Fruit fly (Drosophila melanogaster) whole organism, embryonic: ENCODE data around the gene hry.

Experiments used
- Awh ChIP-seq: fragments of 200-800 bp; sonication (Bioruptor generic); IDR thresholded peaks from 2 replicates; pipeline ENCODE4, ENCODE4 v1.3.6; 2022; ENCODE audit warnings: missing biosample characterization, missing genetic modification characterization
- CG10147 ChIP-seq: fragments of 200-800 bp; sonication (Bioruptor generic); optimal IDR thresholded peaks from 2 replicates; lab custom pipeline; 2019; ENCODE audit warnings: missing biosample characterization, mild to moderate bottlenecking, missing genetic modification characterization, moderate library complexity
- CG10979 ChIP-seq: fragments of 200-800 bp; sonication (Bioruptor generic); optimal IDR thresholded peaks from 2 replicates; lab custom pipeline; 2018; ENCODE audit warnings: missing biosample characterization, mild to moderate bottlenecking, missing genetic modification characterization, moderate library complexity
- CG12104 ChIP-seq: fragments of 200-800 bp; sonication (Bioruptor generic); optimal IDR thresholded peaks from 3 replicates; lab custom pipeline; 2016; ENCODE audit warnings: missing biosample characterization, missing genetic modification characterization
- CG12391 ChIP-seq: fragments of 200-800 bp; sonication (Bioruptor generic); optimal IDR thresholded peaks from 3 replicates; lab custom pipeline; 2018; ENCODE audit warnings: missing biosample characterization, mild to moderate bottlenecking, missing genetic modification characterization, moderate library complexity
- CG12769 ChIP-seq: fragments of 200-800 bp; sonication (Bioruptor generic); optimal IDR thresholded peaks from 2 replicates; lab custom pipeline; 2019; ENCODE audit warnings: missing biosample characterization, mild to moderate bottlenecking, missing genetic modification characterization, moderate library complexity
- CG13424 ChIP-seq: fragments of 200-800 bp; sonication (Bioruptor generic); optimal IDR thresholded peaks from 2 replicates; lab custom pipeline; 2019; ENCODE audit warnings: missing biosample characterization, mild to moderate bottlenecking, missing genetic modification characterization, moderate library complexity
- CG14667 ChIP-seq: fragments of 200-800 bp; sonication (Bioruptor generic); IDR thresholded peaks from 2 replicates; pipeline ENCODE4 v1.3.6; 2022; ENCODE audit warnings: missing biosample characterization, missing genetic modification characterization
- CG15514 ChIP-seq: fragments of 200-800 bp; sonication (Bioruptor generic); optimal IDR thresholded peaks from 3 replicates; lab custom pipeline; 2017; ENCODE audit warnings: missing biosample characterization, missing genetic modification characterization, mild to moderate bottlenecking, moderate library complexity, missing genetic modification reagents
- CG17361 ChIP-seq: fragments of 200-800 bp; sonication (Bioruptor generic); IDR thresholded peaks from 3 replicates; pipeline ENCODE4 v1.3.6; 2022; ENCODE audit warnings: missing biosample characterization, missing genetic modification characterization
- CG17385 ChIP-seq: fragments of 200-800 bp; sonication (Bioruptor generic); optimal IDR thresholded peaks from 3 replicates; lab custom pipeline; 2018; ENCODE audit warnings: missing biosample characterization, mild to moderate bottlenecking, missing genetic modification characterization
- CG17802 ChIP-seq: fragments of 200-800 bp; sonication (Bioruptor generic); optimal IDR thresholded peaks from 2 replicates; lab custom pipeline; 2018; ENCODE audit warnings: missing biosample characterization, mild to moderate bottlenecking, missing genetic modification characterization, moderate library complexity
- CG17912 ChIP-seq: fragments of 200-800 bp; sonication (Bioruptor generic); optimal IDR thresholded peaks from 2 replicates; lab custom pipeline; 2018; ENCODE audit warnings: missing biosample characterization, mild to moderate bottlenecking, missing genetic modification characterization
- CG2199 ChIP-seq: fragments of 200-800 bp; sonication (Bioruptor generic); IDR thresholded peaks from 3 replicates; pipeline ENCODE4 v1.3.6; 2022; ENCODE audit warnings: missing biosample characterization, missing genetic modification characterization
- CG31388 ChIP-seq: fragments of 200-800 bp; sonication (Bioruptor generic); optimal IDR thresholded peaks from 2 replicates; lab custom pipeline; 2016; ENCODE audit warnings: missing biosample characterization, missing genetic modification characterization
- CG34376 ChIP-seq: fragments of 200-800 bp; sonication (Bioruptor generic); optimal IDR thresholded peaks from 2 replicates; lab custom pipeline; 2018; ENCODE audit warnings: missing biosample characterization, mild to moderate bottlenecking, missing genetic modification characterization
- CG3838 ChIP-seq: fragments of 200-800 bp; sonication (Bioruptor generic); optimal IDR thresholded peaks from 3 replicates; lab custom pipeline; 2016; ENCODE audit warnings: missing biosample characterization, missing genetic modification characterization
- CG4360 ChIP-seq: fragments of 200-800 bp; sonication (Bioruptor generic); IDR thresholded peaks from 2 replicates; pipeline ENCODE4 v1.3.6; 2022; ENCODE audit warnings: missing biosample characterization, missing genetic modification characterization
- CG43689 ChIP-seq: fragments of 200-800 bp; sonication (Bioruptor generic); IDR thresholded peaks from 2 replicates; pipeline ENCODE4 v1.3.6; 2022; ENCODE audit warnings: missing biosample characterization, missing genetic modification characterization
- CG4404 ChIP-seq: fragments of 200-800 bp; sonication (Bioruptor generic); IDR thresholded peaks from 2 replicates; pipeline ENCODE4 v1.3.6; 2022; ENCODE audit warnings: missing biosample characterization, missing genetic modification characterization
- CG4854 ChIP-seq: fragments of 200-800 bp; sonication (Bioruptor generic); optimal IDR thresholded peaks from 2 replicates; lab custom pipeline; 2016; ENCODE audit warnings: missing biosample characterization, missing genetic modification characterization, inconsistent platforms
- CG6683 ChIP-seq: fragments of 200-800 bp; sonication (Bioruptor generic); optimal IDR thresholded peaks from 2 replicates; lab custom pipeline; 2017; ENCODE audit warnings: missing biosample characterization, mild to moderate bottlenecking, missing genetic modification characterization, missing genetic modification reagents
- CG6813 ChIP-seq: fragments of 200-800 bp; sonication (Bioruptor generic); optimal IDR thresholded peaks from 2 replicates; lab custom pipeline; 2017; ENCODE audit warnings: missing biosample characterization, missing genetic modification characterization, mild to moderate bottlenecking, moderate library complexity, missing genetic modification reagents
- CG9797 ChIP-seq: fragments of 200-800 bp; sonication (Bioruptor generic); optimal IDR thresholded peaks from 3 replicates; lab custom pipeline; 2018; ENCODE audit warnings: missing biosample characterization, mild to moderate bottlenecking, missing genetic modification characterization
- Chrac-16 ChIP-seq: fragments of 200-800 bp; sonication (Bioruptor generic); optimal IDR thresholded peaks from 3 replicates; lab custom pipeline; 2016; ENCODE audit warnings: missing biosample characterization, missing genetic modification characterization
- Deaf1 ChIP-seq: fragments of 200-800 bp; optimal IDR thresholded peaks from 3 replicates; lab custom pipeline; 2019; ENCODE audit warnings: missing biosample characterization, mild to moderate bottlenecking, missing genetic modification characterization, moderate library complexity
- Doc2 ChIP-seq: fragments of 200-800 bp; sonication (Bioruptor generic); IDR thresholded peaks from 2 replicates; pipeline ENCODE4 v1.3.6; 2022; ENCODE audit warnings: missing biosample characterization, missing genetic modification characterization
- Doc3 ChIP-seq: fragments of 200-800 bp; sonication (Bioruptor generic); IDR thresholded peaks from 3 replicates; pipeline ENCODE4 v1.3.6; 2022; ENCODE audit warnings: missing biosample characterization, missing genetic modification characterization; ENCODE audit not compliant: partially characterized antibody
- Myb ChIP-seq: fragments of 200-800 bp; sonication (Bioruptor generic); optimal IDR thresholded peaks from 2 replicates; lab custom pipeline; 2016; ENCODE audit warnings: missing biosample characterization, missing genetic modification characterization
- NK7.1 ChIP-seq: fragments of 200-800 bp; sonication (Bioruptor generic); optimal IDR thresholded peaks from 3 replicates; lab custom pipeline; 2016; ENCODE audit warnings: missing biosample characterization, missing genetic modification characterization
- Sox100B ChIP-seq: fragments of 200-800 bp; sonication (Bioruptor generic); optimal IDR thresholded peaks from 3 replicates; lab custom pipeline; 2018; ENCODE audit warnings: missing biosample characterization, mild to moderate bottlenecking, missing genetic modification characterization
- bbx ChIP-seq: fragments of 200-800 bp; sonication (Bioruptor generic); IDR thresholded peaks from 2 replicates; pipeline ENCODE4 v1.3.6; 2022; ENCODE audit warnings: missing biosample characterization, missing genetic modification characterization; ENCODE audit not compliant: partially characterized antibody
- ci ChIP-seq: fragments of 200-800 bp; sonication (Bioruptor generic); IDR thresholded peaks from 3 replicates; pipeline ENCODE4 v1.3.6; 2022; ENCODE audit warnings: missing biosample characterization, missing genetic modification characterization
- da ChIP-seq: fragments of 200-800 bp; sonication (Bioruptor generic); optimal IDR thresholded peaks from 2 replicates; lab custom pipeline; 2016; ENCODE audit warnings: missing biosample characterization, missing genetic modification characterization
- dmrt99B ChIP-seq: fragments of 200-800 bp; sonication (Bioruptor generic); optimal IDR thresholded peaks from 2 replicates; lab custom pipeline; 2018; ENCODE audit warnings: missing biosample characterization, mild to moderate bottlenecking, missing genetic modification characterization, moderate library complexity
- fd3F ChIP-seq: fragments of 200-800 bp; sonication (Bioruptor generic); optimal IDR thresholded peaks from 2 replicates; lab custom pipeline; 2018; ENCODE audit warnings: missing biosample characterization, mild to moderate bottlenecking, missing genetic modification characterization, moderate library complexity
- gfzf ChIP-seq: fragments of 200-800 bp; sonication (Bioruptor generic); optimal IDR thresholded peaks from 2 replicates; lab custom pipeline; 2016; ENCODE audit warnings: missing biosample characterization, mild to moderate bottlenecking, missing genetic modification characterization, moderate library complexity
- gsb-n ChIP-seq: fragments of 200-800 bp; sonication (Bioruptor generic); optimal IDR thresholded peaks from 3 replicates; lab custom pipeline; 2018; ENCODE audit warnings: missing biosample characterization, mild to moderate bottlenecking, missing genetic modification characterization
- inv ChIP-seq: fragments of 200-800 bp; sonication (Bioruptor generic); IDR thresholded peaks from 2 replicates; pipeline ENCODE4 v1.3.6; 2022; ENCODE audit warnings: missing biosample characterization, missing genetic modification characterization; ENCODE audit not compliant: partially characterized antibody
- kah ChIP-seq: fragments of 200-800 bp; sonication (Bioruptor generic); optimal IDR thresholded peaks from 2 replicates; lab custom pipeline; 2018; ENCODE audit warnings: missing biosample characterization, mild to moderate bottlenecking, missing genetic modification characterization
- kni ChIP-seq: fragments of 200-800 bp; sonication (Bioruptor generic); optimal IDR thresholded peaks from 3 replicates; lab custom pipeline; 2017; ENCODE audit warnings: mild to moderate bottlenecking, missing biosample characterization, missing genetic modification reagents, missing genetic modification characterization
- pho ChIP-seq: fragments of 200-800 bp; sonication (Bioruptor generic); optimal IDR thresholded peaks from 2 replicates; lab custom pipeline; 2016; ENCODE audit warnings: missing biosample characterization, missing genetic modification characterization
- repo ChIP-seq: fragments of 200-800 bp; sonication (Bioruptor generic); optimal IDR thresholded peaks from 2 replicates; lab custom pipeline; 2016; ENCODE audit warnings: missing biosample characterization, missing genetic modification characterization
- rib ChIP-seq: fragments of 200-800 bp; sonication (Bioruptor generic); IDR thresholded peaks from 2 replicates; pipeline ENCODE4 v1.3.6; 2022; ENCODE audit warnings: missing biosample characterization, missing genetic modification characterization
- salm ChIP-seq: fragments of 200-800 bp; sonication (Bioruptor generic); optimal IDR thresholded peaks from 2 replicates; lab custom pipeline; 2018; ENCODE audit warnings: missing biosample characterization, mild to moderate bottlenecking, missing genetic modification characterization
- tio ChIP-seq: fragments of 200-800 bp; sonication (Bioruptor generic); optimal IDR thresholded peaks from 2 replicates; lab custom pipeline; 2017; ENCODE audit warnings: missing biosample characterization, missing genetic modification characterization, inconsistent platforms
- zen2 ChIP-seq: fragments of 200-800 bp; sonication (Bioruptor generic); IDR thresholded peaks from 3 replicates; pipeline ENCODE4 v1.3.6; 2022; ENCODE audit warnings: missing biosample characterization, missing genetic modification characterization; ENCODE audit not compliant: partially characterized antibody
- zf30C ChIP-seq: fragments of 200-800 bp; sonication (Bioruptor generic); optimal IDR thresholded peaks from 3 replicates; lab custom pipeline; 2018; ENCODE audit warnings: missing biosample characterization, mild to moderate bottlenecking, missing genetic modification characterization

Gene hry

dm6 chr3L:8672199-8673059 is 3.1 kb upstream of the hry start (continued):
- TF ChIP-seq zen2 (GFP tag; lab: Robert Waterston, UW) (no peak; the same call in 2 of the 3 replicates), pho (GFP tag; lab: Kevin White, UChicago) (peak; percentile 65), CG2199 (GFP tag; lab: Robert Waterston, UW) (no peak), tio (GFP tag; lab: Kevin White, UChicago) (peak; percentile 30), dmrt99B (tag; lab: Kevin White, UChicago) (peak; percentile 5), Myb (no peak), CG10979 (tag; lab: Kevin White, UChicago) (no peak), CG12391 (tag; lab: Kevin White, UChicago) (peak; percentile 38), Sox100B (no peak), CG9797 (GFP tag; lab: Kevin White, UChicago) (no peak), CG12769 (tag; lab: Kevin White, UChicago) (peak; percentile 58), Doc2 (GFP tag; lab: Robert Waterston, UW) (no peak), Deaf1 (peak; percentile 26), CG17802 (no peak), CG15514 (GFP tag; lab: Kevin White, UChicago) (peak; percentile 32), repo (no peak), NK7.1 (GFP tag; lab: Kevin White, UChicago) (no peak), CG6813 (GFP tag; lab: Kevin White, UChicago) (no peak), CG4854 (peak; percentile 36), CG13424 (tag; lab: Kevin White, UChicago) (peak; percentile 41), ci (GFP tag; lab: Robert Waterston, UW) (no peak), CG3838 (GFP tag; lab: Kevin White, UChicago) (no peak), CG17361 (GFP tag; lab: Robert Waterston, UW) (no peak), kni (GFP tag; lab: Kevin White, UChicago) (no peak), fd3F (peak; percentile 23), CG4360 (GFP tag; lab: Robert Waterston, UW) (no peak), kah (GFP tag; lab: Kevin White, UChicago) (no peak), inv (GFP tag; lab: Robert Waterston, UW) (no peak), Awh (GFP tag; lab: Robert Waterston, UW) (no peak), CG4404 (no peak), Doc3 (0 out of 3 replicates have a peak, but pooled peaks have one; percentile 18), CG10147 (GFP tag; lab: Kevin White, UChicago) (no peak), CG17912 (no peak), CG17385 (GFP tag; lab: Kevin White, UChicago) (peak; percentile 19), salm (no peak), CG14667 (GFP tag; lab: Robert Waterston, UW) (0 out of 2 replicates have a peak, but pooled peaks have one; percentile 25), da (GFP tag; lab: Kevin White, UChicago) (no peak), bbx (no peak), CG34376 (GFP tag; lab: Kevin White, UChicago) (no peak), Chrac-16 (GFP tag; lab: Kevin White, UChicago) (no peak), gsb-n (no peak), CG6683 (GFP tag; lab: Kevin White, UChicago) (no peak), gfzf (no peak), zf30C (GFP tag; lab: Kevin White, UChicago) (peak; percentile 1), CG12104 (GFP tag; lab: Kevin White, UChicago) (no peak), rib (GFP tag; lab: Robert Waterston, UW) (peak; percentile 80), CG31388 (GFP tag; lab: Kevin White, UChicago) (no peak), CG43689 (GFP tag; lab: Robert Waterston, UW) (no peak)
